Fruit fly (Drosophila melanogaster) whole organism: Measurements from ENCODE around the gene CG42634.

Source experiments
- CG8478 ChIP-seq: fragments of >200 bp; optimal IDR thresholded peaks from 2 replicates; lab custom pipeline; 2018; ENCODE audit warnings: inconsistent platforms
- pan ChIP-seq: fragments of >200 bp; optimal IDR thresholded peaks from 2 replicates; lab custom pipeline; 2017
- psq ChIP-seq: fragments of >200 bp; optimal IDR thresholded peaks from 2 replicates; lab custom pipeline; 2017

- TF ChIP-seq pan (lab: Kevin White, UChicago) (no peak), psq (lab: Kevin White, UChicago) (no peak), CG8478 (lab: Kevin White, UChicago) (no peak)
These were observed 1.9 kb downstream of the CG42634 start for dm6 chr2L:18009672-18010071.
